Worm (Caenorhabditis elegans): Measurements from ENCODE around the gene B0336.13.
A peak's percentile ranks its signal among the peaks of the same experiment; 100 is the strongest.

The B0336.13 gene

DNA sequence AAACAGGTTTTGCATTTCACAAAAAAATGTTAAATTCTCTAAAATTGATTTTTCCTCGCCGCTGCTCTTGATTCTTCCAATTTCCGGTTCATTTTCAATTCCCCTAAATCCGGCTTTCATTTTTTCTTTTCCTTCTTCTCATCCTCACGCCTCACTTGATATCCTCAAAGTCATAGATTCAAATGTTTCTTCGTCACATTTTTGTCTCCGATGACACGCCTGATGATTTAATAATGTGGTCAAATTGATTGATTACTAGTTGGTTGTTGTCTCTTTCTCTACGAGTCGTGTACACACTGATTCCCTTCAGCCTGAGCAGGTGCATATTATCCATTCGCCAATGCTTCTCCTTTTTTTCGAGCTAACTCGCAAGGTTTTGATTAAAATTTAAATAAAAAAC lies 27.7 kb downstream of the B0336.13 start:
- TF ChIP-seq ceh-13 (GFP tag; optimal IDR thresholded peaks at IDR 0.05) (no peak), pes-1 (GFP tag; IDR thresholded peaks at IDR 0.05) (no peak), hmg-4 (GFP tag; optimal IDR thresholded peaks at IDR 0.05) (no peak)

ce11 chrIII:5721888-5722287 lies 28.1 kb downstream of the B0336.13 start:
- TF ChIP-seq tbx-37 (GFP tag; conservative IDR thresholded peaks at IDR 0.05) (peak; percentile 12; the same call in 1 of the 2 replicates), sea-1 (GFP tag; conservative IDR thresholded peaks at IDR 0.05) (no peak), hmg-4 (GFP tag; optimal IDR thresholded peaks at IDR 0.05) (peak; percentile 21)

ce11 chrIII:5722550-5722949 lies 28.7 kb downstream of the B0336.13 start, which contains the start of gene wrm-1:
Gene wrm-1 (plus strand): TSS chrIII:5722850.
- no peak for TF ChIP-seq ceh-36 (tag; optimal IDR thresholded peaks at IDR 0.05)
- no peak for TF ChIP-seq F13C5.2 (tag; optimal IDR thresholded peaks at IDR 0.05)
- no peak for TF ChIP-seq hmbx-1 (tag; optimal IDR thresholded peaks at IDR 0.05)
- TF ChIP-seq aly-1 (tag; optimal IDR thresholded peaks at IDR 0.05), result no peak
- TF ChIP-seq flt-1 (GFP tag; IDR thresholded peaks at IDR 0.05), result no peak
- no peak for TF ChIP-seq tbx-37 (GFP tag; conservative IDR thresholded peaks at IDR 0.05)
- no peak for TF ChIP-seq tra-4 (tag; optimal IDR thresholded peaks at IDR 0.05)
- no peak for TF ChIP-seq ama-1 (optimal IDR thresholded peaks at IDR 0.05)
- TF ChIP-seq ceh-13 (GFP tag; optimal IDR thresholded peaks at IDR 0.05), result no peak
- no peak for TF ChIP-seq tbx-11 (GFP tag; IDR thresholded peaks at IDR 0.05)
- TF ChIP-seq B0310.2 (tag; optimal IDR thresholded peaks at IDR 0.05), result no peak
- TF ChIP-seq hmg-4 (GFP tag; optimal IDR thresholded peaks at IDR 0.05), result no peak
- TF ChIP-seq scrt-1 (GFP tag; IDR thresholded peaks at IDR 0.05), result no peak
- no peak for TF ChIP-seq pes-1 (GFP tag; IDR thresholded peaks at IDR 0.05)

DNA sequence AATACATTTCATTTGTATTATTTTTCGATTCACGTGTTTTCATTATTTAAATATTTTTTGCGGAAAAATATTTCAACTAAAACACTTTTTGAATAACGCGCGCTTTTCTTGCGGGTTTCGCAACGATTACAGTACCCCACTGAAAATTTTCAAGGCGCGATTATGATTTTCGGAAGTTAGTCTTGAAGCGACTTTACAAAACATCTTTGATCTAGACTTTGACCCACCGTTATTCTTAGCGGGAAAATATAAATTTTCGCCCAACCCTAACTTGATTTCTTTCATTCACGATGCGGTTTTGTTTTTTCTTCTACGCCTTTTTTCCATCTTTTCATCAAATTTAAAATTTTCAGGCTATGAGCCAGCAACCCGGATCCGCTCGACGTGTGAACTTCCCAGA lies 34.0 kb downstream of the B0336.13 start, which contains the start of gene egg-1:
Gene egg-1, plus strand, starts transcription at position 354 of the 400 bp plus-strand sequence.
- no peak for TF ChIP-seq scrt-1 (GFP tag; IDR thresholded peaks at IDR 0.05)
- no peak for TF ChIP-seq sea-1 (GFP tag; conservative IDR thresholded peaks at IDR 0.05)
- no peak for TF ChIP-seq ceh-13 (GFP tag; optimal IDR thresholded peaks at IDR 0.05)
- no peak for TF ChIP-seq B0310.2 (tag; optimal IDR thresholded peaks at IDR 0.05)
- TF ChIP-seq tra-4 (tag; optimal IDR thresholded peaks at IDR 0.05), result no peak
- TF ChIP-seq ceh-36 (tag; optimal IDR thresholded peaks at IDR 0.05), result no peak
- TF ChIP-seq tbx-11 (GFP tag; IDR thresholded peaks at IDR 0.05), result no peak
- TF ChIP-seq hnd-1 (tag; optimal IDR thresholded peaks at IDR 0.05), result no peak
- TF ChIP-seq F13C5.2 (tag; optimal IDR thresholded peaks at IDR 0.05), result no peak
- no peak for TF ChIP-seq aly-1 (tag; optimal IDR thresholded peaks at IDR 0.05)
- TF ChIP-seq ets-7 (tag; optimal IDR thresholded peaks at IDR 0.05), result no peak
- TF ChIP-seq hmbx-1 (tag; optimal IDR thresholded peaks at IDR 0.05), result no peak
- TF ChIP-seq flt-1 (GFP tag; IDR thresholded peaks at IDR 0.05), result no peak
- TF ChIP-seq tbx-37 (GFP tag; conservative IDR thresholded peaks at IDR 0.05), result no peak
- no peak for TF ChIP-seq hmg-4 (GFP tag; optimal IDR thresholded peaks at IDR 0.05)
- TF ChIP-seq ama-1 (optimal IDR thresholded peaks at IDR 0.05), result no peak
- TF ChIP-seq pes-1 (GFP tag; IDR thresholded peaks at IDR 0.05), result no peak

DNA sequence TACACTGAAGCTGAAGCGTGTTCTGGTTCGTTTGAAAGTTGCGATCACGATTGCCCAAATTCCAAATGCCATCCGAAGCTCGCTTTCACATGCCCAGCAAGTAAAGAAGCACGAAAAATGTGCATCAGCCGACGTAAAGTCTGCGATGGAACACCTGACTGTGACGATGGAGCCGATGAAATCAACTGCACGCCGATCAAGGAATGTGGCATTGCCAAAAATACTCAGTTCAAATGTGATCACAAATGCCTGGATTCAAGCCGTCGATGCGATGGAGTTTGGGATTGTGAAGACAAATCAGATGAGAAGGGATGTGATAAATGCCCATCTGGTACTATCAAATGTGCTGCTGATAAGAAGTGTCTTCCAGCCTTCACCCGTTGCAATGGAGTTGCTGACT lies 35.5 kb downstream of the B0336.13 start:
- TF ChIP-seq ceh-36 (tag; optimal IDR thresholded peaks at IDR 0.05), result no peak
- no peak for TF ChIP-seq tbx-11 (GFP tag; IDR thresholded peaks at IDR 0.05)
- TF ChIP-seq ceh-13 (GFP tag; optimal IDR thresholded peaks at IDR 0.05), result no peak
- no peak for TF ChIP-seq hmbx-1 (tag; optimal IDR thresholded peaks at IDR 0.05)
- TF ChIP-seq hmg-4 (GFP tag; optimal IDR thresholded peaks at IDR 0.05), result no peak
- TF ChIP-seq pes-1 (GFP tag; IDR thresholded peaks at IDR 0.05), result no peak
- no peak for TF ChIP-seq sea-1 (GFP tag; conservative IDR thresholded peaks at IDR 0.05)
- TF ChIP-seq aly-1 (tag; optimal IDR thresholded peaks at IDR 0.05), result no peak
- no peak for TF ChIP-seq tra-4 (tag; optimal IDR thresholded peaks at IDR 0.05)
- no peak for TF ChIP-seq scrt-1 (GFP tag; IDR thresholded peaks at IDR 0.05)
- no peak for TF ChIP-seq B0310.2 (tag; optimal IDR thresholded peaks at IDR 0.05)
- no peak for TF ChIP-seq tbx-37 (GFP tag; conservative IDR thresholded peaks at IDR 0.05)
- no peak for TF ChIP-seq ama-1 (optimal IDR thresholded peaks at IDR 0.05)
- no peak for TF ChIP-seq F13C5.2 (tag; optimal IDR thresholded peaks at IDR 0.05)
- no peak for TF ChIP-seq hnd-1 (tag; optimal IDR thresholded peaks at IDR 0.05)
- TF ChIP-seq flt-1 (GFP tag; IDR thresholded peaks at IDR 0.05), result no peak
- TF ChIP-seq ets-7 (tag; optimal IDR thresholded peaks at IDR 0.05), result no peak

ce11 chrIII:5730041-5730440 lies 36.2 kb downstream of the B0336.13 start:
- TF ChIP-seq sea-1 (GFP tag; conservative IDR thresholded peaks at IDR 0.05), result no peak
- no peak for TF ChIP-seq tbx-37 (GFP tag; conservative IDR thresholded peaks at IDR 0.05)
- no peak for TF ChIP-seq ceh-36 (tag; optimal IDR thresholded peaks at IDR 0.05)
- no peak for TF ChIP-seq aly-1 (tag; optimal IDR thresholded peaks at IDR 0.05)
- no peak for TF ChIP-seq ets-7 (tag; optimal IDR thresholded peaks at IDR 0.05)
- no peak for TF ChIP-seq hmbx-1 (tag; optimal IDR thresholded peaks at IDR 0.05)
- TF ChIP-seq ceh-13 (GFP tag; optimal IDR thresholded peaks at IDR 0.05), result no peak
- TF ChIP-seq ama-1 (optimal IDR thresholded peaks at IDR 0.05), result no peak
- TF ChIP-seq pes-1 (GFP tag; IDR thresholded peaks at IDR 0.05), result no peak
- no peak for TF ChIP-seq F13C5.2 (tag; optimal IDR thresholded peaks at IDR 0.05)
- no peak for TF ChIP-seq B0310.2 (tag; optimal IDR thresholded peaks at IDR 0.05)
- no peak for TF ChIP-seq tbx-11 (GFP tag; IDR thresholded peaks at IDR 0.05)

DNA sequence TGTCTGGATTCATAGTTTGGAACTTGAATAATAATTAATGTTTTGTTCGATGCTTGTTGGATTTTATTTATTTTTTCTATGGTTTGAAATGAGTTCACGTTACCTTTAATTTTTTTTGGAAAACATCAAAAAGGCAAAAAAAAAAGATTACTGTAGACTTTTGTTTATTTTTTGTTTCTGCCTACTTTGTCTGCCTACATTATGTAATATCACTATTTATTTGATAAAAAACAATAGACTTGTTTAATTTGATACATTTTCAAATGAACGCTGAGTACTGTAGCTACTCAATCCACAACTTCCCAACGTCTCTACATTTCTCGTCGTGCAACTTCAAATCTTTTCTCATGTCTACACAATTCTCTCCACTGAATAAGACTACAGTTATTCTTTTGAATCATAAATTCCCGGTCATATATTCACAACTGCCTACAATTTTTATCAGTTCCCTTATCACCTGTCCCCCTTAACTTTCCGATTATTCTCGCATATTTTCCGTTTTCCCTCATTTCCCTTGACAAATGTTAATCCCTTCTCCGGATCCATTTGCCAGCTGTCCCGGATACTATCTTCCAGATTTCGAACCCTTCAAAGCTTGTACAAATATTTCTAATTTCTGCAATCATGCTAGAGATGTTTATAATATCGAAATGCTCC lies 37.3 kb downstream of the B0336.13 start, which contains the start of the genes B0244.9 and B0244.7:
Gene B0244.9, minus strand, starts transcription at position 51 of the 657 bp plus-strand sequence.
Gene B0244.7, plus strand, starts transcription at position 522 of the 657 bp plus-strand sequence.
- no peak for TF ChIP-seq scrt-1 (GFP tag; IDR thresholded peaks at IDR 0.05)
- no peak for TF ChIP-seq hmbx-1 (tag; optimal IDR thresholded peaks at IDR 0.05)
- TF ChIP-seq sea-1 (GFP tag; conservative IDR thresholded peaks at IDR 0.05), result no peak
- no peak for TF ChIP-seq tbx-11 (GFP tag; IDR thresholded peaks at IDR 0.05)
- TF ChIP-seq hmg-4 (GFP tag; optimal IDR thresholded peaks at IDR 0.05), result no peak
- no peak for TF ChIP-seq hnd-1 (tag; optimal IDR thresholded peaks at IDR 0.05)
